Fruit fly (Drosophila melanogaster): Measurements from ENCODE around the gene Cog8.

Gene Cog8

dm6 chr2L:11498839-11499238 lies at the start of gene Cog8 (continued):
- TF ChIP-seq CG2202 (tag; optimal IDR thresholded peaks at IDR 0.05) (no peak), NK7.1 (GFP tag; optimal IDR thresholded peaks at IDR 0.05) (no peak), unc-4 (GFP tag; IDR thresholded peaks at IDR 0.05; ENCODE audit: partially characterized antibody) (0 out of 2 replicates have a peak, but pooled peaks have one; percentile 13), C15 (GFP tag; IDR thresholded peaks at IDR 0.05) (no peak), Hr51 (GFP tag; optimal IDR thresholded peaks at IDR 0.05) (peak; percentile 52 to 69), Ravus (GFP tag; IDR thresholded peaks at IDR 0.05) (no peak), Gug (GFP tag; IDR thresholded peaks at IDR 0.05) (peak; percentile 21; the same call in 1 of the 4 replicates), CG8388 (GFP tag; optimal IDR thresholded peaks at IDR 0.05) (peak; percentile 29), CG9797 (GFP tag; optimal IDR thresholded peaks at IDR 0.05) (peak; percentile 4), CG7357 (GFP tag; IDR thresholded peaks at IDR 0.05) (no peak; the same call in 2 of the 3 replicates), CG13775 (GFP tag; optimal IDR thresholded peaks at IDR 0.05) (peak; percentile 45), insv (GFP tag; optimal IDR thresholded peaks at IDR 0.05) (no peak), Xbp1 (GFP tag; optimal IDR thresholded peaks at IDR 0.05) (peak; percentile 73), CG12104 (GFP tag; optimal IDR thresholded peaks at IDR 0.05) (no peak), Dip3 (GFP tag; optimal IDR thresholded peaks at IDR 0.05) (peak; percentile 60), rib (GFP tag; IDR thresholded peaks at IDR 0.05) (no peak), CG10565 (GFP tag; optimal IDR thresholded peaks at IDR 0.05) (no peak), CG34224 (GFP tag; IDR thresholded peaks at IDR 0.05; ENCODE audit: partially characterized antibody) (no peak), Fer1 (GFP tag; optimal IDR thresholded peaks at IDR 0.05) (no peak), Sry-δ (GFP tag; optimal IDR thresholded peaks at IDR 0.05) (peak; percentile 24), aop (GFP tag; IDR thresholded peaks at IDR 0.05) (no peak), usp (GFP tag; optimal IDR thresholded peaks at IDR 0.05) (no peak), hbn (GFP tag; IDR thresholded peaks at IDR 0.05; ENCODE audit: partially characterized antibody) (no peak), CG14710 (tag; optimal IDR thresholded peaks at IDR 0.05) (peak; percentile 69), CG4707 (GFP tag; optimal IDR thresholded peaks at IDR 0.05) (no peak), p53 (GFP tag; optimal IDR thresholded peaks at IDR 0.05) (peak; percentile 23), Hsf (GFP tag; optimal IDR thresholded peaks at IDR 0.05) (peak; percentile 49), gcm (GFP tag; optimal IDR thresholded peaks at IDR 0.05) (no peak), CG11723 (GFP tag; optimal IDR thresholded peaks at IDR 0.05) (no peak), dimm (GFP tag; IDR thresholded peaks at IDR 0.05) (no peak), az2 (GFP tag; optimal IDR thresholded peaks at IDR 0.05) (peak; percentile 48), D (optimal IDR thresholded peaks at IDR 0.05) (no peak), D (GFP tag; optimal IDR thresholded peaks at IDR 0.05) (no peak), Dbx (GFP tag; IDR thresholded peaks at IDR 0.05) (no peak), CG8944 (GFP tag; optimal IDR thresholded peaks at IDR 0.05) (peak; percentile 59), scrt (GFP tag; optimal IDR thresholded peaks at IDR 0.05) (no peak), sc (optimal IDR thresholded peaks at IDR 0.05) (no peak), sc (GFP tag; optimal IDR thresholded peaks at IDR 0.05) (no peak), ci (GFP tag; IDR thresholded peaks at IDR 0.05) (no peak), HLH3B (GFP tag; IDR thresholded peaks at IDR 0.05) (no peak), CG34422 (GFP tag; IDR thresholded peaks at IDR 0.05) (no peak), chinmo (GFP tag; IDR thresholded peaks at IDR 0.05; ENCODE audit: partially characterized antibody) (no peak), crp (GFP tag; optimal IDR thresholded peaks at IDR 0.05) (peak; percentile 97), CG14965 (GFP tag; optimal IDR thresholded peaks at IDR 0.05; ENCODE audit: borderline replicate concordance) (no peak), jing (GFP tag; optimal IDR thresholded peaks at IDR 0.05) (peak; percentile 11), en (GFP tag; optimal IDR thresholded peaks at IDR 0.05) (no peak), CG4360 (GFP tag; IDR thresholded peaks at IDR 0.05) (no peak), wor (GFP tag; IDR thresholded peaks at IDR 0.05) (no peak), kah (GFP tag; optimal IDR thresholded peaks at IDR 0.05) (no peak), CG4820 (GFP tag; optimal IDR thresholded peaks at IDR 0.05) (peak; percentile 25), CG32767 (GFP tag; IDR thresholded peaks at IDR 0.05) (no peak), NFAT (GFP tag; IDR thresholded peaks at IDR 0.05) (no peak)
